Fruit fly (Drosophila melanogaster): Measurements from ENCODE around the gene CG9967.

CG9967 gene

DNA sequence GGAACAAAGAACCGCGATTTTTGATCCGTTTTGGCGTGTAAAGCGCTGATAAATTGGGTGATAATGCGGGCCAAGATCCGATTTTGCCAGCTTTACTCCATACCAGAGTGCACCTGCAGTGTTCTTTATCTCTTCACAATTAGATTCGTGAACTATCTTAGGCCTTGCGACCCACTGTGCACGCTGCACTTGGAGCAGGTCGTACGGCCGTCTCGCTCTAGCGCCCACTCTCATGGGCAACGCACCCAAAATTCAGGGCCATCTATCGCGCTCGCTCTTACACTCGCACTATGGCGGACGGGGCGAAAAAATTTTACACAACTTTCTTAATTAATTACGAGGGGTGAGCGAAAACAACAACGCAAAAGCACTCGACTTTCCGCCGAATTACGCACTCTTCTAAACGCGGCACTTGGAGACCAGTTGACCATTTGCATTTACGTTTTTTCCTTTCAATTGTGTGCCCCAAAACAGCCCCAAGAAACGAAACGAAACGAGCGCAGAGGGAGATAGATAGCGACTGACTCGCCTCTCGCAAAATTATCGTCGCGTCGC, 7.1 kb upstream of the CG9967 start (continued):
- peak; percentile 44; the same call in 2 of the 3 replicates for TF ChIP-seq HLH4C (GFP tag; IDR thresholded peaks at IDR 0.05; ENCODE audit: partially characterized antibody)
- TF ChIP-seq CG2875 (GFP tag; optimal IDR thresholded peaks at IDR 0.05), result no peak
- no peak for TF ChIP-seq BtbVII (GFP tag; optimal IDR thresholded peaks at IDR 0.05)
- no peak for TF ChIP-seq Fer2 (tag; optimal IDR thresholded peaks at IDR 0.05)
- TF ChIP-seq Dfd (GFP tag; optimal IDR thresholded peaks at IDR 0.05), result no peak
- peak; percentile 64; the same call in 1 of the 3 replicates for TF ChIP-seq Opbp (GFP tag; IDR thresholded peaks at IDR 0.05; ENCODE audit: partially characterized antibody)
- TF ChIP-seq CG8359 (GFP tag; optimal IDR thresholded peaks at IDR 0.05; ENCODE audit: borderline replicate concordance), result no peak
- no peak for TF ChIP-seq lilli (GFP tag; optimal IDR thresholded peaks at IDR 0.05)
- TF ChIP-seq GATAe (GFP tag; conservative IDR thresholded peaks at IDR 0.05), result 0 out of 2 replicates have a peak, but pooled peaks have one; percentile 15
- TF ChIP-seq org-1 (GFP tag; optimal IDR thresholded peaks at IDR 0.05), result no peak
- no peak for TF ChIP-seq Hmr (GFP tag; optimal IDR thresholded peaks at IDR 0.05)
- TF ChIP-seq CG7372 (GFP tag; IDR thresholded peaks at IDR 0.05), result no peak
- TF ChIP-seq tap (tag; optimal IDR thresholded peaks at IDR 0.05), result no peak
- no peak for TF ChIP-seq en (GFP tag; optimal IDR thresholded peaks at IDR 0.05)
- TF ChIP-seq Six4 (GFP tag; optimal IDR thresholded peaks at IDR 0.05), result no peak
- peak; percentile 59; the same call in 2 of the 3 replicates for TF ChIP-seq CG7963 (GFP tag; IDR thresholded peaks at IDR 0.05; ENCODE audit: partially characterized antibody)
- no peak for TF ChIP-seq tio (GFP tag; optimal IDR thresholded peaks at IDR 0.05)
- no peak for TF ChIP-seq CoRest (tag; optimal IDR thresholded peaks at IDR 0.05)
- peak; percentile 88 for TF ChIP-seq CG7745 (tag; optimal IDR thresholded peaks at IDR 0.05)
- peak; percentile 22 for TF ChIP-seq Abd-B (GFP tag; optimal IDR thresholded peaks at IDR 0.05)
- TF ChIP-seq fd3F (GFP tag; optimal IDR thresholded peaks at IDR 0.05), result no peak
- no peak for TF ChIP-seq CG12104 (GFP tag; optimal IDR thresholded peaks at IDR 0.05)
- TF ChIP-seq CG9437 (GFP tag; optimal IDR thresholded peaks at IDR 0.05), result no peak
- TF ChIP-seq p53 (GFP tag; optimal IDR thresholded peaks at IDR 0.05), result no peak
- no peak for TF ChIP-seq gsb (GFP tag; IDR thresholded peaks at IDR 0.05)
- no peak for TF ChIP-seq dimm (GFP tag; IDR thresholded peaks at IDR 0.05)
- no peak for TF ChIP-seq B-H1 (GFP tag; IDR thresholded peaks at IDR 0.05)
- TF ChIP-seq br (optimal IDR thresholded peaks at IDR 0.05), result no peak
- no peak for TF ChIP-seq CG12219 (GFP tag; optimal IDR thresholded peaks at IDR 0.05)
- 0 out of 2 replicates have a peak, but pooled peaks have one; percentile 6 for TF ChIP-seq CG9932 (GFP tag; IDR thresholded peaks at IDR 0.05)
- TF ChIP-seq CG14050 (GFP tag; IDR thresholded peaks at IDR 0.05), result no peak
- no peak for TF ChIP-seq CG14710 (tag; optimal IDR thresholded peaks at IDR 0.05)
- no peak for TF ChIP-seq zfh2 (GFP tag; optimal IDR thresholded peaks at IDR 0.05)
- TF ChIP-seq CG4360 (GFP tag; IDR thresholded peaks at IDR 0.05), result no peak
- TF ChIP-seq hbn (GFP tag; IDR thresholded peaks at IDR 0.05; ENCODE audit: partially characterized antibody), result no peak
- TF ChIP-seq Dip2 (GFP tag; IDR thresholded peaks at IDR 0.05), result no peak
- no peak for TF ChIP-seq Usf (GFP tag; optimal IDR thresholded peaks at IDR 0.05)
- no peak for TF ChIP-seq lbe (GFP tag; optimal IDR thresholded peaks at IDR 0.05)
- no peak for TF ChIP-seq C15 (GFP tag; IDR thresholded peaks at IDR 0.05)
- no peak for TF ChIP-seq crol (GFP tag; IDR thresholded peaks at IDR 0.05)
- peak; percentile 60 for TF ChIP-seq Deaf1 (tag; optimal IDR thresholded peaks at IDR 0.05)
- peak; percentile 20; the same call in 1 of the 2 replicates for TF ChIP-seq tna (GFP tag; IDR thresholded peaks at IDR 0.05; ENCODE audit: partially characterized antibody)
- peak; percentile 88 for TF ChIP-seq CG4282 (GFP tag; optimal IDR thresholded peaks at IDR 0.05)
- no peak for TF ChIP-seq E2f1 (GFP tag; IDR thresholded peaks at IDR 0.05)
- no peak for TF ChIP-seq Blimp-1 (GFP tag; optimal IDR thresholded peaks at IDR 0.05)
- TF ChIP-seq eyg (GFP tag; optimal IDR thresholded peaks at IDR 0.05), result no peak
- TF ChIP-seq CG34422 (GFP tag; IDR thresholded peaks at IDR 0.05), result peak; percentile 34; the same call in 1 of the 3 replicates
- no peak for TF ChIP-seq Myb (GFP tag; optimal IDR thresholded peaks at IDR 0.05)
- peak; percentile 40; the same call in 1 of the 2 replicates for TF ChIP-seq CG42726 (GFP tag; IDR thresholded peaks at IDR 0.05; ENCODE audit: partially characterized antibody)
- no peak for TF ChIP-seq sqz (GFP tag; optimal IDR thresholded peaks at IDR 0.05)
